Worm (Caenorhabditis elegans): Measurements from ENCODE around the gene F58F6.5.

ce11 chrIV:1381596-1382274, 38.3 kb downstream of the F58F6.5 start:
- TF ChIP-seq him-1 (tag; optimal IDR thresholded peaks at IDR 0.05) (no peak), W03F9.2 (tag; optimal IDR thresholded peaks at IDR 0.05) (no peak)

Measured in whole organism, L4/young adult.